Worm (Caenorhabditis elegans): ENCODE measurements around the gene F02C12.1.
"Not testable (repeated sequence)": the region's sequence is repeated elsewhere in the genome, so short reads cannot be mapped to it uniquely, and the experiment has no call there.

The F02C12.1 gene

DNA sequence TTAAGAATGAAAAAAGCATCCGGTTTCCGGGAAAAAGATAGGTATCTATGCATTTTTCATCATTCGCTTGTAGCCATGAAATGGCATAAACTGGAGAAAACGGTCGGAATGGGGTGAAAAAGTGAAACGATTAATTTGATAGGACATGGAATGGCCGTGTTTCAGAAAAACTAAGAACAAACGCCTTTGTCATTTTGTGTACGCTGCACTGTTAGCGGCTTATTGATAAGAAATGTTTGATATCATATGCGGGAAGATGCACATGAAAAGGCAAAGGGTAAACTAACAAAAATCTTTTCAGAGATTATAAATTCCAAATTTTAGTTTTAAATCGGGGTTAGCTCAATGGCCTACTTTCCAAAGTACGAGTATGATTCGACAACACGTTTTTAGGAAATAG lies 19.2 kb downstream of the F02C12.1 start:
- TF ChIP-seq sma-9 (GFP tag; optimal IDR thresholded peaks at IDR 0.05) (peak; percentile 14), sma-9 (tag; optimal IDR thresholded peaks at IDR 0.05) (no peak), fos-1 (tag; optimal IDR thresholded peaks at IDR 0.05) (peak; percentile 77), R02D3.7 (tag; optimal IDR thresholded peaks at IDR 0.05) (no peak)

DNA sequence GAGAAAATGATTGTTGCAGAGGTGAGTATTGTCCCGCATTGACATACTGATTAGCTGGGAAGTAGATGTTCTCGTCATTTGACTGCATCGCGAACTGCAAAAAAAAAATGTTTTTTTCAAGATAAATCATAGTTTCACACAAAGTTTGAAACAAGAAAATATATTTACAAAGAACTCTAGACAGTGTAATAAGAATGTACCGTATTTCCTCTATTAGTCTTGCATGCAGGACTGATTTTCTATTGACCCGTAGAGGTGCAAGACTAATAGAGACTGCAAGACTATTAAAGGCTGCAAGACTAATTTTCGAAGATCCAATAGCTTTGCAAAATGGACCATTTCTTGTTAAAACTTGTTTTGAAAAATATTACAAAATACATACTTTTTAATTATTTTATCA lies 21.5 kb downstream of the F02C12.1 start, which contains the start of gene fkh-3:
Gene fkh-3, minus strand, starts transcription at position 101 of the 400 bp plus-strand sequence.
- TF ChIP-seq F13H6.1 (tag; optimal IDR thresholded peaks at IDR 0.05) = no peak
- no peak for TF ChIP-seq nhr-6 (tag; optimal IDR thresholded peaks at IDR 0.05)
- TF ChIP-seq lin-13 (GFP tag; optimal IDR thresholded peaks at IDR 0.05) = no peak

DNA sequence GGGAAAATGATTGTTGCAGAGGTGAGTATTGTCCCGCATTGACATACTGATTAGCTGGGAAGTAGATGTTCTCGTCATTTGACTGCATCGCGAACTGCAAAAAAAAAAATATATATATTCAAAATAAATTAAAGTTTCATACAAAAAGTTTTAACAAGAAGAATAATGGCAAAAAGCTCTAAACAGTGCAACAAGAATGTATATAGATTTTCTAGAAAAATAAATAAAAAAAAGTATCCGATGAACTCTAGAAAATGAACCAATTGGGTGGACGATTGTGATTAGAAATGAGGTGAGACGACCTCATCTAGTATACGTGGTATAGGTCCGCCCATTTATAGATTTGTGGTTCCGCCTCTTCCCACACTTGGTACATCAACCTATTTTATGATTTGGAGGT lies 26.9 kb downstream of the F02C12.1 start, which contains the start of gene fkh-4:
Gene fkh-4, minus strand, starts transcription at position 101 of the 400 bp plus-strand sequence.
- not testable (repeated sequence) for TF ChIP-seq snpc-4, ztf-11, nhr-77 (tag; optimal IDR thresholded peaks at IDR 0.05)

DNA sequence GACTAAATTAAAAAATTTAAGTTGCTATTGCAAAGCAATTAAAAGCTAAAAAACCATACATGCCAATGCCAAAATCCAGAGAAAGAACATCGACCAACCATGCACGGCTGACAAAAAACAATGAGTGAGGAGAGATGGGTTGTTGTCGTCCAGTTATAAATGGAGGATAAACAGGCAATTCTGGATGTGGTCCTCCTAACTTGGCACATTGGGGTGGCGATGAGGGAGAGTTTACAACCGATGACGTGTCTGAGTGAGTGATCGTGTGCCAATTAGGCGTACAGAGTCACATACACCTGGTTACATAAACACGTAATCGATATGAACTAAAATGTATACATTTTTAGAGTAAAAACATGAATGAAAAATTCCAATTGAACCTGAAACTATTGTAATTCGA lies 29.5 kb downstream of the F02C12.1 start, which contains the start of gene C29F7.10:
Gene C29F7.10, minus strand, starts transcription at position 101 of the 400 bp plus-strand sequence.
- not testable (repeated sequence) for TF ChIP-seq nhr-6, snpc-4, ZK546.5 (tag; optimal IDR thresholded peaks at IDR 0.05)

DNA sequence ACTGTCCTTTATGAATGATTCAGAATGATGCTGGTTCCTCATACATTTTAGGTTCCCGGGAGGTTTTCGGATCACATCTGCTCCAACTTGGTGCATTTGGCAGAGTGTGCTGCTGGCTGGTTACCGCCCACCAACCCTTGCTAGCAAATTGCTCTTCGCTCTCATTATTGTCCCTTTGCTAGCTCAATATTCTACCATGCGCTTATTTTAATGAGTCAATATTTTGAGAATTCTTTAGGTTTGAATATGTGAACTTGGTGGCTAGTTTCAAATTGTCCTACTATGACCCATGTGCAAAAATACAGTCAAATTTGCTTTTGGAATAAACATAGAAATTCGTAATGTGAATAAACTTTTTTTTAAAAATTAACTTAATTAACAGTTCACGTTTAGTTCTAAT lies 33.2 kb downstream of the F02C12.1 start:
- no peak for TF ChIP-seq unc-62 (GFP tag; optimal IDR thresholded peaks at IDR 0.05)
- TF ChIP-seq ceh-16 (tag; optimal IDR thresholded peaks at IDR 0.05) = no peak
- TF ChIP-seq lsy-2 (tag; optimal IDR thresholded peaks at IDR 0.05) = no peak
- no peak for TF ChIP-seq mab-5 (tag; optimal IDR thresholded peaks at IDR 0.05)
- no peak for TF ChIP-seq dmd-4 (tag; optimal IDR thresholded peaks at IDR 0.05)
- TF ChIP-seq nhr-25 (tag; optimal IDR thresholded peaks at IDR 0.05) = no peak
- no peak for TF ChIP-seq sem-4 (tag; optimal IDR thresholded peaks at IDR 0.05)
- TF ChIP-seq nhr-23 (tag; optimal IDR thresholded peaks at IDR 0.05) = no peak
- TF ChIP-seq nhr-77 (tag; optimal IDR thresholded peaks at IDR 0.05) = no peak
- TF ChIP-seq aly-2 (tag; optimal IDR thresholded peaks at IDR 0.05) = no peak
- TF ChIP-seq F13H6.1 (tag; optimal IDR thresholded peaks at IDR 0.05) = no peak
- no peak for TF ChIP-seq lin-39 (tag; optimal IDR thresholded peaks at IDR 0.05)
- no peak for TF ChIP-seq nhr-10 (tag; optimal IDR thresholded peaks at IDR 0.05)
- no peak for TF ChIP-seq nhr-12 (tag; optimal IDR thresholded peaks at IDR 0.05)
- no peak for TF ChIP-seq lin-13 (GFP tag; optimal IDR thresholded peaks at IDR 0.05)
- no peak for TF ChIP-seq ZK546.5 (tag; optimal IDR thresholded peaks at IDR 0.05)
- no peak for TF ChIP-seq R02D3.7 (tag; optimal IDR thresholded peaks at IDR 0.05)
- TF ChIP-seq ztf-11 (tag; optimal IDR thresholded peaks at IDR 0.05) = no peak

DNA sequence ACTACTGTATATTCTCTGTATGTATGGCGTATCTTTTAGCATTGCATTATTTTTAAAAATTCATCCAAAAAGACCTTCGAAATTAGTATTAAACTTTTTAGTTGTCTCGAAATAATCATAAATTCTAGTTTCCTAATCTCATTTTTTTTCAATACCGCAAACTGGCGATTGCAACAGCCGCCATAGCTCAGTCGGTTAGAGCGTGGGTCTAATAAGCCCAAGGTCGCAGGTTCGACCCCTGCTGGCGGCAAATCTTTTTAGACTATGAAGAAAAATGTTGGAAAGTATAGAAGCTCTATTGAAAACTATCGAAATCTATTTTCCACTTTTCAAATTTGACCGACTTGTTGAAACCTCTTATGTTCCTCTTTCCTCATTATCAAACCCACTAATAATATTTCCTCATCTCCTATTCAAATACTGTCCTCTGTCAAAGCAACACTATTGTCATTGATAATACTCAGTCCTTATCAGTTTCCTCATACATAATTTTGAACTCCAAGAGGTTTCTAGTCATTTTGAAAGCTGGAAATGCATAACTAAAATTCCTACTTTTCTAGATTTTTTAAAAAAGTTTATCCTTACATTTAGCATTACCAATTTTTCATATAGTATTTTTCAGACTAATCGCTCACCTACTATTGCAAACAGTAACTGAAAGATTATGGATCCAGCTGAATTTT lies 34.0 kb downstream of the F02C12.1 start, which contains the start of gene jmjd-3.3:
Gene jmjd-3.3, plus strand, starts transcription at position 633 of the 683 bp plus-strand sequence.
- no peak for TF ChIP-seq lin-39 (tag; optimal IDR thresholded peaks at IDR 0.05)
- no peak for TF ChIP-seq nhr-129 (tag; optimal IDR thresholded peaks at IDR 0.05)
- no peak for TF ChIP-seq mab-5 (tag; optimal IDR thresholded peaks at IDR 0.05)
- no peak for TF ChIP-seq sma-9 (GFP tag; optimal IDR thresholded peaks at IDR 0.05)
- TF ChIP-seq sma-9 (tag; optimal IDR thresholded peaks at IDR 0.05) = no peak
- no peak for TF ChIP-seq ama-1 (optimal IDR thresholded peaks at IDR 0.05)

DNA sequence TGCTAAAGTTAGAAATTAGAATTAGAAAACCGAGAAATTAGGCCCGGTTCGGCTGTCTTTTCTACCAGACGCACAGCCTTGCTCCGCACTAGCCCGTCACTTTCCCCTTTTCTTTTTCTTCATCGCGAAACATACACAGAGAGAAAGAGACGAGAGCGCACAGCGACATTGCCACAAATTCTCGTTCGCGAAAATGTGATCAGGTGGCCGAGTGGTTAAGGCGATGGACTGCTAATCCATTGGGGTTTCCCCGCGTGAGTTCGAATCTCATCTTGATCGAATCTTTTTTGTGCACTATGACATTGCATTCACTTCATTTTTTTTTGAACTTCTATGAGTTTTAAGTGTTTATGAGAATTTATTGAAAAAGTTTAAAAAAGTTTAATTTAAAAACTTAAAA lies 40.6 kb downstream of the F02C12.1 start:
- TF ChIP-seq C34F6.9 (tag; optimal IDR thresholded peaks at IDR 0.05) (no peak), crh-2 (tag; optimal IDR thresholded peaks at IDR 0.05) (peak; percentile 60), lin-11 (tag; optimal IDR thresholded peaks at IDR 0.05) (peak; percentile 13), elt-1 (tag; optimal IDR thresholded peaks at IDR 0.05) (no peak), sma-9 (GFP tag; optimal IDR thresholded peaks at IDR 0.05) (peak; percentile 62), sma-9 (tag; optimal IDR thresholded peaks at IDR 0.05) (no peak), nhr-21 (tag; optimal IDR thresholded peaks at IDR 0.05) (peak; percentile 51), F13H6.1 (tag; optimal IDR thresholded peaks at IDR 0.05) (peak; percentile 47), unc-55 (GFP tag; optimal IDR thresholded peaks at IDR 0.05) (peak; percentile 45), nhr-129 (tag; optimal IDR thresholded peaks at IDR 0.05) (peak; percentile 75), ZK546.5 (tag; optimal IDR thresholded peaks at IDR 0.05) (no peak), fos-1 (tag; optimal IDR thresholded peaks at IDR 0.05) (peak; percentile 45), dmd-4 (tag; optimal IDR thresholded peaks at IDR 0.05) (no peak), snpc-4 (tag; optimal IDR thresholded peaks at IDR 0.05) (peak; percentile 3), lsy-2 (tag; optimal IDR thresholded peaks at IDR 0.05) (no peak), gmeb-1 (tag; optimal IDR thresholded peaks at IDR 0.05) (peak; percentile 35), sma-3 (GFP tag; optimal IDR thresholded peaks at IDR 0.05) (peak; percentile 31), nhr-12 (tag; optimal IDR thresholded peaks at IDR 0.05) (no peak)
